Fruit fly (Drosophila melanogaster) Kc167 (cell line): ENCODE results near the gene Sfp79B.

Experiments
- Myc ChIP-seq: fragments of >200 bp; optimal IDR thresholded peaks from 2 replicates; lab custom pipeline; 2017; ENCODE audit warnings: missing external identifiers
- Sin3A ChIP-seq: fragments of >200 bp; optimal IDR thresholded peaks from 2 replicates; lab custom pipeline; 2018; ENCODE audit warnings: missing external identifiers
- h ChIP-seq: fragments of >200 bp; optimal IDR thresholded peaks from 3 replicates; lab custom pipeline; 2018; ENCODE audit warnings: missing external identifiers
- insv ChIP-seq: fragments of >200 bp; optimal IDR thresholded peaks from 3 replicates; lab custom pipeline; 2018; ENCODE audit warnings: missing external identifiers
- psq ChIP-seq: fragments of >200 bp; optimal IDR thresholded peaks from 2 replicates; lab custom pipeline; 2017; ENCODE audit warnings: missing external identifiers
- ttk ChIP-seq: sonication (Bioruptor generic); optimal IDR thresholded peaks from 2 replicates; lab custom pipeline; 2017; ENCODE audit warnings: missing external identifiers

DNA sequence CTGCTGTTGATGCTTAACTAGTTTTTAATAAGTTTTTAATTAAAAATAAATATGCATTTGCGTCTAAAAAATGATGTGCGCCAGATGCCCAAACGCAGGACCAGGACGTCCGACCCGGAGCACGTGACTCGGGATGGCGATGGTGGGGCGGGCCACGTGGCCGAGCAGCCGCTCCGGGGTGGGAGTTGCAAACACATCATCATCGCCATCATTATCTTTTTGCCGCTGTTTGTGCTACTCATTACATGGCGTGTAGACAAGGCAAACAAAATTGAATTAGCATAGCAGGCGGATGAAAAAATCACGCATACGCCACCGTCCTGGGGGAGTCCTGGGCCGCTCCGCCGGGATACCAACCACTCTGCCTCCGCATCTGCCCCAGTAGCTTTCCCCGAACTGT lies 33.1 kb downstream of the Sfp79B start:
- TF ChIP-seq ttk: no peak
- TF ChIP-seq insv (lab: Kevin White, UChicago): no peak
- TF ChIP-seq Myc (lab: Kevin White, UChicago): no peak
- TF ChIP-seq h (lab: Kevin White, UChicago): no peak
- TF ChIP-seq Sin3A (lab: Kevin White, UChicago): no peak
- no peak for TF ChIP-seq psq (lab: Kevin White, UChicago)
